Fruit fly (Drosophila melanogaster) whole organism, embryonic: ENCODE measurements around the gene RpS14a.

Experiments
- Abd-B ChIP-seq: fragments of 200-800 bp; sonication (Bioruptor generic); optimal IDR thresholded peaks from 2 replicates; lab custom pipeline; 2018; ENCODE audit warnings: missing biosample characterization, mild to moderate bottlenecking, missing genetic modification characterization, moderate library complexity
- BEAF-32 ChIP-seq: fragments of 200-800 bp; sonication (Bioruptor generic); optimal IDR thresholded peaks from 3 replicates; lab custom pipeline; 2017; ENCODE audit warnings: missing biosample characterization, missing genetic modification characterization, mild to moderate bottlenecking, moderate library complexity, missing genetic modification reagents
- C15 ChIP-seq: fragments of 200-800 bp; sonication (Bioruptor generic); IDR thresholded peaks from 3 replicates; pipeline ENCODE4 v1.3.6; 2022; ENCODE audit warnings: missing biosample characterization, missing genetic modification characterization
- CG15269 ChIP-seq: fragments of 200-800 bp; sonication (Bioruptor generic); optimal IDR thresholded peaks from 2 replicates; lab custom pipeline; 2018; ENCODE audit warnings: missing biosample characterization, mild to moderate bottlenecking, missing genetic modification characterization, moderate library complexity
- CG15514 ChIP-seq: fragments of 200-800 bp; sonication (Bioruptor generic); optimal IDR thresholded peaks from 3 replicates; lab custom pipeline; 2017; ENCODE audit warnings: missing biosample characterization, missing genetic modification characterization, mild to moderate bottlenecking, moderate library complexity, missing genetic modification reagents
- CG16813 ChIP-seq: fragments of 200-800 bp; sonication (Bioruptor generic); IDR thresholded peaks from 3 replicates; pipeline ENCODE4 v1.3.6; 2022; ENCODE audit warnings: missing biosample characterization, missing genetic modification characterization; ENCODE audit not compliant: partially characterized antibody
- CG17186 ChIP-seq: fragments of 200-800 bp; sonication (Bioruptor generic); optimal IDR thresholded peaks from 3 replicates; lab custom pipeline; 2017; ENCODE audit warnings: missing biosample characterization, missing genetic modification reagents, missing genetic modification characterization
- CG17912 ChIP-seq: fragments of 200-800 bp; sonication (Bioruptor generic); optimal IDR thresholded peaks from 2 replicates; lab custom pipeline; 2018; ENCODE audit warnings: missing biosample characterization, mild to moderate bottlenecking, missing genetic modification characterization
- CG1832 ChIP-seq: fragments of 200-800 bp; sonication (Bioruptor generic); optimal IDR thresholded peaks from 2 replicates; lab custom pipeline; 2017; ENCODE audit warnings: missing biosample characterization, mild to moderate bottlenecking, missing genetic modification characterization, inconsistent platforms
- CG18599 ChIP-seq: fragments of 200-800 bp; sonication (Bioruptor generic); optimal IDR thresholded peaks from 3 replicates; lab custom pipeline; 2017; ENCODE audit warnings: missing biosample characterization, missing genetic modification characterization, mild to moderate bottlenecking, moderate library complexity, missing genetic modification reagents
- CG31365 ChIP-seq: fragments of 200-800 bp; sonication (Bioruptor generic); optimal IDR thresholded peaks from 2 replicates; lab custom pipeline; 2018; ENCODE audit warnings: missing biosample characterization, mild to moderate bottlenecking, missing genetic modification characterization
- CG34422 ChIP-seq: fragments of 200-800 bp; sonication (Bioruptor generic); IDR thresholded peaks from 3 replicates; pipeline ENCODE4 v1.3.6; 2022; ENCODE audit warnings: missing biosample characterization, missing genetic modification characterization
- CG4707 ChIP-seq: fragments of 200-800 bp; sonication (Bioruptor generic); optimal IDR thresholded peaks from 2 replicates; lab custom pipeline; 2018; ENCODE audit warnings: missing biosample characterization, mild to moderate bottlenecking, missing genetic modification characterization, moderate library complexity
- CG5180 ChIP-seq: fragments of 200-800 bp; sonication (Bioruptor generic); optimal IDR thresholded peaks from 3 replicates; lab custom pipeline; 2017; ENCODE audit warnings: missing biosample characterization, missing genetic modification characterization, mild to moderate bottlenecking, moderate library complexity, missing genetic modification reagents
- CG6272 ChIP-seq: fragments of 200-800 bp; sonication (Bioruptor generic); IDR thresholded peaks from 2 replicates; pipeline ENCODE4 v1.3.6; 2022; ENCODE audit warnings: missing biosample characterization, missing genetic modification characterization
- CG6854 ChIP-seq: fragments of 200-800 bp; sonication (Bioruptor generic); optimal IDR thresholded peaks from 3 replicates; lab custom pipeline; 2017; ENCODE audit warnings: missing biosample characterization, mild to moderate bottlenecking, missing genetic modification characterization
- CG7357 ChIP-seq: fragments of 200-800 bp; sonication (Bioruptor generic); IDR thresholded peaks from 3 replicates; pipeline ENCODE4 v1.3.6; 2022; ENCODE audit warnings: missing biosample characterization, missing genetic modification characterization
- CG7987 ChIP-seq: fragments of 200-800 bp; sonication (Bioruptor generic); optimal IDR thresholded peaks from 2 replicates; lab custom pipeline; 2018; ENCODE audit warnings: missing biosample characterization, mild to moderate bottlenecking, missing genetic modification characterization, moderate library complexity
- CG8388 ChIP-seq: fragments of 200-800 bp; sonication (Bioruptor generic); optimal IDR thresholded peaks from 2 replicates; lab custom pipeline; 2019; ENCODE audit warnings: missing biosample characterization, mild to moderate bottlenecking, missing genetic modification characterization, moderate library complexity
- Chrac-16 ChIP-seq: fragments of 200-800 bp; sonication (Bioruptor generic); optimal IDR thresholded peaks from 3 replicates; lab custom pipeline; 2016; ENCODE audit warnings: missing biosample characterization, missing genetic modification characterization
- Gsc ChIP-seq: fragments of 200-800 bp; sonication (Bioruptor generic); IDR thresholded peaks from 2 replicates; pipeline ENCODE4 v1.3.6; 2022; ENCODE audit warnings: missing biosample characterization, missing genetic modification characterization
- HHEX ChIP-seq: fragments of 200-800 bp; sonication (Bioruptor generic); optimal IDR thresholded peaks from 3 replicates; lab custom pipeline; 2017; ENCODE audit warnings: missing biosample characterization, mild to moderate bottlenecking, missing genetic modification characterization, missing genetic modification reagents
- HLH3B ChIP-seq: fragments of 200-800 bp; sonication (Bioruptor generic); IDR thresholded peaks from 2 replicates; pipeline ENCODE4 v1.3.6; 2022; ENCODE audit warnings: missing biosample characterization, missing genetic modification characterization
- Hand ChIP-seq: fragments of 200-800 bp; sonication (Bioruptor generic); optimal IDR thresholded peaks from 2 replicates; lab custom pipeline; 2017; ENCODE audit warnings: mild to moderate bottlenecking, missing biosample characterization, missing genetic modification reagents, missing genetic modification characterization
- Hr51 ChIP-seq, 2 experiments: fragments of 200-800 bp; sonication (Bioruptor generic); optimal IDR thresholded peaks; 2 replicates in 1 of 2; 3 replicates in 1 of 2; lab custom pipeline; 2016 to 2018; ENCODE audit warnings: missing biosample characterization in 2 of 2, missing genetic modification characterization in 2 of 2, mild to moderate bottlenecking in 1 of 2, moderate library complexity in 1 of 2
- Jarid2 ChIP-seq: fragments of 200-800 bp; sonication (Bioruptor generic); optimal IDR thresholded peaks from 3 replicates; lab custom pipeline; 2017; ENCODE audit warnings: mild to moderate bottlenecking, missing biosample characterization, missing genetic modification reagents, missing genetic modification characterization
- MESR4 ChIP-seq: fragments of 200-800 bp; sonication (Bioruptor generic); optimal IDR thresholded peaks from 2 replicates; lab custom pipeline; 2018; ENCODE audit warnings: missing biosample characterization, mild to moderate bottlenecking, missing genetic modification characterization, moderate library complexity
- Pdp1 ChIP-seq, 2 experiments: fragments of 200-800 bp; sonication (Bioruptor generic); optimal IDR thresholded peaks; 3 replicates each; lab custom pipeline; 2016; ENCODE audit warnings: missing biosample characterization in 2 of 2, missing genetic modification characterization in 2 of 2, mild to moderate bottlenecking in 1 of 2, moderate library complexity in 1 of 2
- Rx ChIP-seq: fragments of 200-800 bp; sonication (Bioruptor generic); IDR thresholded peaks from 2 replicates; pipeline ENCODE4 v1.3.6; 2022; ENCODE audit warnings: missing biosample characterization, missing genetic modification characterization
- Vsx1 ChIP-seq: fragments of 200-800 bp; sonication (Bioruptor generic); optimal IDR thresholded peaks from 2 replicates; lab custom pipeline; 2017; ENCODE audit warnings: missing biosample characterization, mild to moderate bottlenecking, missing genetic modification characterization, missing genetic modification reagents
- bcd ChIP-seq: fragments of 200-800 bp; sonication (Bioruptor generic); optimal IDR thresholded peaks from 2 replicates; lab custom pipeline; 2017; ENCODE audit warnings: missing biosample characterization, mild to moderate bottlenecking, missing genetic modification characterization
- bowl ChIP-seq: fragments of 200-800 bp; sonication (Bioruptor generic); IDR thresholded peaks from 2 replicates; pipeline ENCODE4 v1.3.6; 2022; ENCODE audit warnings: missing biosample characterization, missing genetic modification characterization
- chif ChIP-seq, 2 experiments: fragments of 200-800 bp; sonication (Bioruptor generic); optimal IDR thresholded peaks; 3 replicates each; lab custom pipeline; 2016; ENCODE audit warnings: missing biosample characterization in 2 of 2, missing genetic modification characterization in 2 of 2
- cwo ChIP-seq: fragments of 200-800 bp; sonication (Bioruptor generic); optimal IDR thresholded peaks from 3 replicates; lab custom pipeline; 2017; ENCODE audit warnings: missing biosample characterization, missing genetic modification characterization, mild to moderate bottlenecking, moderate library complexity, missing genetic modification reagents
- eve ChIP-seq, 2 experiments: fragments of >200 bp; optimal IDR thresholded peaks; 2 replicates each; lab custom pipeline; 2017; ENCODE audit warnings: missing biosample characterization in 2 of 2, missing genetic modification characterization in 2 of 2
- ewg ChIP-seq: fragments of 200-800 bp; sonication (Bioruptor generic); optimal IDR thresholded peaks from 3 replicates; lab custom pipeline; 2017; ENCODE audit warnings: mild to moderate bottlenecking, missing biosample characterization, missing genetic modification reagents, missing genetic modification characterization
- gem ChIP-seq: fragments of 200-800 bp; sonication (Bioruptor generic); optimal IDR thresholded peaks from 2 replicates; lab custom pipeline; 2019; ENCODE audit warnings: missing biosample characterization, mild to moderate bottlenecking, missing genetic modification characterization, moderate library complexity
- ham ChIP-seq: fragments of 200-800 bp; sonication (Bioruptor generic); IDR thresholded peaks from 2 replicates; pipeline ENCODE4 v1.3.6; 2022; ENCODE audit warnings: missing biosample characterization, missing genetic modification characterization
- kni ChIP-seq: fragments of 200-800 bp; sonication (Bioruptor generic); optimal IDR thresholded peaks from 3 replicates; lab custom pipeline; 2017; ENCODE audit warnings: mild to moderate bottlenecking, missing biosample characterization, missing genetic modification reagents, missing genetic modification characterization
- nerfin-2 ChIP-seq: fragments of 200-800 bp; sonication (Bioruptor generic); IDR thresholded peaks from 2 replicates; pipeline ENCODE4 v1.3.6; 2022; ENCODE audit warnings: missing biosample characterization, missing genetic modification characterization; ENCODE audit not compliant: partially characterized antibody
- salm ChIP-seq: fragments of 200-800 bp; sonication (Bioruptor generic); optimal IDR thresholded peaks from 2 replicates; lab custom pipeline; 2018; ENCODE audit warnings: missing biosample characterization, mild to moderate bottlenecking, missing genetic modification characterization
- slou ChIP-seq: fragments of 200-800 bp; sonication (Bioruptor generic); optimal IDR thresholded peaks from 3 replicates; lab custom pipeline; 2016; ENCODE audit warnings: missing biosample characterization, missing genetic modification characterization
- sob ChIP-seq: fragments of 200-800 bp; sonication (Bioruptor generic); IDR thresholded peaks from 2 replicates; pipeline ENCODE4 v1.3.6; 2022; ENCODE audit warnings: missing biosample characterization, missing genetic modification characterization
- tin ChIP-seq: fragments of 200-800 bp; sonication (Bioruptor generic); optimal IDR thresholded peaks from 3 replicates; lab custom pipeline; 2016; ENCODE audit warnings: missing biosample characterization, missing genetic modification characterization
- trem ChIP-seq: fragments of 200-800 bp; optimal IDR thresholded peaks from 3 replicates; lab custom pipeline; 2019; ENCODE audit warnings: missing biosample characterization, mild to moderate bottlenecking, missing genetic modification characterization, moderate library complexity
- ttk ChIP-seq: fragments of 200-800 bp; sonication (Bioruptor generic); IDR thresholded peaks from 2 replicates; pipeline ENCODE4 v2.1.2; 2022; ENCODE audit warnings: missing biosample characterization, missing genetic modification characterization
- yki ChIP-seq: fragments of >200 bp; optimal IDR thresholded peaks from 3 replicates; lab custom pipeline; 2018

RpS14a gene

DNA sequence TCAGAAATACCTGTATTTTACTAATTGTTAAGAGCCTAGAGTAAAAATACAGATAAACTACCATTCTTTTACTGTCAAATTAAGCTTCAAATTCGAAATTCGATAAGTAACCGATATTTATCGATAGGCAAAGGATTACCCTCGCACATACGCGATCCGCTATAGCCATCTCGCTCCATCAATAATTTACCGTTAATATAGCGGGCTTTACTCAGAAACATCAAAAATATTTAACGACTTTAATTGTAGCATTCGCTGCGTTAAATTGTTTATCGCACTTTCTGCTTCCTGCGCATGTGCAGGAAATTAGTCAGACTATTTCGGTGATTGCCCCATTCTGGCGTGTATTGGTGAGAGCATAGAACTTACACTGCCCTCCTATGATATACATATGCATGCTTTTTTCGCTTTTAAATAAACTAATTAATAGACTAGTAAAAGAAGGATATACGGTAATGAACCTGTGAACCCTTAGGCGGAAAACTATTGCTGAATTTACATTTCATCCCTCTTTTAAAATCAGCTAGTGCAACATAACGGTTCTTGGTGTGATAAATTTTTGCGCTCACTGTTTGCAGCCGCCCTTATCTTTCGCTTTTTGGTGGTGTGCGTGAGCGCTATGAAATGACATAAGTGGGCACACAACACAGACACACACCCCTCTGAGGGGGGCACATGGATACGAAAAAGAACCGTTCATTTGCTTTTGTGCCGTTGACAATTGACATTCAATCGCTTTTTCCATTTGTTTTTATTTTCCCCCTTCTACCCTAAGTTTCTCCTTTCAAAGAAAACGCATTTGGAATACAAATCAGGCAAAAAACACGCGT lies 25.1 kb upstream of the RpS14a start, which contains the start of the genes dpr14 and spidey (continued):
- TF ChIP-seq HLH3B (GFP tag; lab: Robert Waterston, UW) (peak; percentile 89), CG7357 (GFP tag; lab: Robert Waterston, UW) (peak; percentile 79), CG8388 (GFP tag; lab: Kevin White, UChicago) (peak; percentile 100), ewg (GFP tag; lab: Kevin White, UChicago) (peak; percentile 89), eve (GFP tag; optimal IDR thresholded peaks at IDR 0.05; lab: Kevin White, UChicago) (no peak), HHEX (peak; percentile 93), MESR4 (GFP tag; lab: Kevin White, UChicago) (peak; percentile 70), CG17912 (GFP tag; lab: Kevin White, UChicago) (peak; percentile 49), Gsc (GFP tag; lab: Robert Waterston, UW) (peak; percentile 62), CG18599 (GFP tag; lab: Kevin White, UChicago) (peak; percentile 97), bowl (GFP tag; lab: Robert Waterston, UW) (peak; percentile 77), Jarid2 (GFP tag; lab: Kevin White, UChicago) (peak; percentile 74), cwo (GFP tag; lab: Kevin White, UChicago) (peak; percentile 87), Pdp1 (GFP tag; optimal IDR thresholded peaks at IDR 0.05; lab: Kevin White, UChicago) (peak; percentile 88 to 98), CG34422 (GFP tag; lab: Robert Waterston, UW) (peak; percentile 91), CG31365 (peak; percentile 80), yki (lab: Kevin White, UChicago) (no peak), CG16813 (GFP tag; lab: Robert Waterston, UW) (peak; percentile 51; the same call in 1 of the 3 replicates), CG15269 (peak; percentile 94), ttk (GFP tag; lab: Robert Waterston, UW) (peak; percentile 90), Abd-B (GFP tag; lab: Kevin White, UChicago) (peak; percentile 78), Chrac-16 (GFP tag; lab: Kevin White, UChicago) (peak; percentile 81), gem (tag; lab: Kevin White, UChicago) (peak; percentile 94), CG6272 (GFP tag; lab: Robert Waterston, UW) (peak; percentile 79), Vsx1 (GFP tag; lab: Kevin White, UChicago) (peak; percentile 82), sob (GFP tag; lab: Robert Waterston, UW) (peak; percentile 92), CG5180 (GFP tag; lab: Kevin White, UChicago) (peak; percentile 74), CG17186 (GFP tag; lab: Kevin White, UChicago) (no peak), bcd (GFP tag; lab: Kevin White, UChicago) (peak; percentile 91), BEAF-32 (GFP tag; lab: Kevin White, UChicago) (peak; percentile 50), slou (GFP tag; lab: Kevin White, UChicago) (peak; percentile 26), ham (GFP tag; lab: Robert Waterston, UW) (peak; percentile 78), trem (tag; lab: Kevin White, UChicago) (peak; percentile 81), CG6854 (GFP tag; lab: Kevin White, UChicago) (peak; percentile 87), CG7987 (GFP tag; lab: Kevin White, UChicago) (peak; percentile 78), kni (GFP tag; lab: Kevin White, UChicago) (peak; percentile 86), Hand (peak; percentile 88), Hr51 (GFP tag; optimal IDR thresholded peaks at IDR 0.05; lab: Kevin White, UChicago) (peak; percentile 80 to 91), tin (GFP tag; lab: Kevin White, UChicago) (peak; percentile 86), salm (tag; lab: Kevin White, UChicago) (peak; percentile 80), nerfin-2 (GFP tag; lab: Robert Waterston, UW) (0 out of 2 replicates have a peak, but pooled peaks have one; percentile 23), C15 (peak; percentile 71; the same call in 1 of the 3 replicates), CG4707 (GFP tag; lab: Kevin White, UChicago) (peak; percentile 62), chif (GFP tag; optimal IDR thresholded peaks at IDR 0.05; lab: Kevin White, UChicago) (peak; percentile 80 to 87), CG15514 (GFP tag; lab: Kevin White, UChicago) (peak; percentile 84), CG1832 (GFP tag; lab: Kevin White, UChicago) (no peak), Rx (GFP tag; lab: Robert Waterston, UW) (peak; percentile 81)
